Fruit fly (Drosophila melanogaster): ENCODE results near the gene Tpt.

Tpt gene

DNA sequence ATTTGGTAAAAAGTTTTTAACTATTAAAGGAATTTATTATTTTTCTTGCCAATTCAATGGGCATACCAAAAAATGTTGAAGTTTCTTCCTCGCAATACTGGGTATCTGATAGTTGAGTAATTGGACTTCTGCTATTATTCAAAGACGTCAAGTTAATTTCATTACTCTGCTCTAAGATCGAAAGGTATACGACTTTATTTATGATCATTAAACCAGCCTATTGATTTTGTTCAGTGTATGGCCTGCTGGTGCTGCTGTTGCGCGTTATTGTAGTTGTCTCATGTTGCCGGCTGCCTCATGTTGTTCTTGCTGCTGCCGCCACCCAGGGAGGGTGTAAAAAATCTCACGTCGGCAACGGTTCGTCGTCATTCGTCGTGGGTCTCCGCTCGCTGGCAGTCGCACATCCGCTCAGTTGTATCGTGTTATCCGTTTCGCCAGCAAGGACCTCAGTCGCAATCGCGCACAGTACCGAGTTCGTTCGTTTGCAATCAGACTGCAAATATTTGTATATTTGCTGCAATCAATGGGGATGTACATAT, 9.4 kb downstream of the Tpt start, which contains the start of gene CG7120 (continued):
- TF ChIP-seq cg (GFP tag; optimal IDR thresholded peaks at IDR 0.05) (no peak), CG18011 (GFP tag; optimal IDR thresholded peaks at IDR 0.05) (peak; percentile 10), CG18764 (GFP tag; optimal IDR thresholded peaks at IDR 0.05) (peak; percentile 24), Antp (GFP tag; optimal IDR thresholded peaks at IDR 0.05) (peak; percentile 37), danr (GFP tag; IDR thresholded peaks at IDR 0.05) (no peak), CrebB (tag; optimal IDR thresholded peaks at IDR 0.05) (no peak), CG33557 (GFP tag; optimal IDR thresholded peaks at IDR 0.05) (peak; percentile 33), CG4404 (GFP tag; IDR thresholded peaks at IDR 0.05) (no peak), sens-2 (GFP tag; IDR thresholded peaks at IDR 0.05) (no peak), sim (GFP tag; IDR thresholded peaks at IDR 0.05) (peak; percentile 32; the same call in 1 of the 2 replicates), repo (GFP tag; optimal IDR thresholded peaks at IDR 0.05) (peak; percentile 6), eyg (GFP tag; optimal IDR thresholded peaks at IDR 0.05) (no peak), CG13894 (tag; optimal IDR thresholded peaks at IDR 0.05) (no peak), CG7372 (GFP tag; IDR thresholded peaks at IDR 0.05) (no peak), zfh2 (GFP tag; optimal IDR thresholded peaks at IDR 0.05) (no peak), H15 (GFP tag; IDR thresholded peaks at IDR 0.05) (no peak), fd96Cb (tag; optimal IDR thresholded peaks at IDR 0.05) (peak; percentile 62), CG32532 (GFP tag; IDR thresholded peaks at IDR 0.05) (no peak), emc (GFP tag; optimal IDR thresholded peaks at IDR 0.05) (no peak), onecut (GFP tag; IDR thresholded peaks at IDR 0.05) (no peak), nmo (GFP tag; optimal IDR thresholded peaks at IDR 0.05) (peak; percentile 70), tll (GFP tag; optimal IDR thresholded peaks at IDR 0.05) (no peak), CG15269 (tag; optimal IDR thresholded peaks at IDR 0.05) (no peak), dmrt99B (tag; optimal IDR thresholded peaks at IDR 0.05) (peak; percentile 57), ewg (GFP tag; optimal IDR thresholded peaks at IDR 0.05) (peak; percentile 54), CG13424 (tag; optimal IDR thresholded peaks at IDR 0.05) (peak; percentile 54), CG7357 (GFP tag; IDR thresholded peaks at IDR 0.05) (no peak), CG4424 (GFP tag; optimal IDR thresholded peaks at IDR 0.05) (peak; percentile 55), kah (GFP tag; optimal IDR thresholded peaks at IDR 0.05) (no peak), Hey (tag; optimal IDR thresholded peaks at IDR 0.05) (no peak), Eip74EF (GFP tag; optimal IDR thresholded peaks at IDR 0.05) (peak in 1 of 2 experiments; percentile 47), Hsf (GFP tag; optimal IDR thresholded peaks at IDR 0.05) (peak; percentile 38), wor (GFP tag; IDR thresholded peaks at IDR 0.05) (no peak), grn (GFP tag; optimal IDR thresholded peaks at IDR 0.05) (no peak), Abd-B (GFP tag; optimal IDR thresholded peaks at IDR 0.05) (no peak), chif (GFP tag; optimal IDR thresholded peaks at IDR 0.05) (peak; percentile 20 to 66), ttk (GFP tag; IDR thresholded peaks at IDR 0.05) (peak; percentile 30; the same call in 1 of the 2 replicates), bigmax (GFP tag; optimal IDR thresholded peaks at IDR 0.05) (no peak), ham (GFP tag; IDR thresholded peaks at IDR 0.05) (no peak), shn (GFP tag; optimal IDR thresholded peaks at IDR 0.05) (peak; percentile 14), jing (GFP tag; optimal IDR thresholded peaks at IDR 0.05) (peak; percentile 28), croc (GFP tag; conservative IDR thresholded peaks at IDR 0.05) (peak; percentile 29; the same call in 1 of the 3 replicates), btn (GFP tag; optimal IDR thresholded peaks at IDR 0.05) (peak; percentile 22), Dek (tag; optimal IDR thresholded peaks at IDR 0.05) (peak; percentile 20), z (GFP tag; IDR thresholded peaks at IDR 0.05) (no peak), p53 (GFP tag; optimal IDR thresholded peaks at IDR 0.05) (no peak), sens (GFP tag) (peak; percentile 93), ac (GFP tag; optimal IDR thresholded peaks at IDR 0.05) (no peak), CG7839 (tag; optimal IDR thresholded peaks at IDR 0.05) (peak; percentile 68), CG10209 (GFP tag; optimal IDR thresholded peaks at IDR 0.05) (peak; percentile 52), CG12104 (GFP tag; optimal IDR thresholded peaks at IDR 0.05) (no peak)

Data from whole organism, embryonic.